Worm (Caenorhabditis elegans) whole organism, young adult: ENCODE data around the gene M199.2.

Experiments used
- ama-1 ChIP-seq, 3 experiments: fragments of 150-350 bp in 1 of 3; sonication (generic microtip) in 2 of 3; optimal IDR thresholded peaks; 2 replicates each; lab custom pipeline; 2014 to 2018; ENCODE audit warnings: missing biosample characterization in 2 of 3, missing genetic modification characterization in 2 of 3, missing genetic modification reagents in 2 of 3
- bed-2 ChIP-seq: fragments of 200-800 bp; sonication (Bioruptor generic); IDR thresholded peaks from 2 replicates; pipeline ENCODE4 v1.3.6; 2022; ENCODE audit warnings: missing genetic modification reagents, missing genetic modification characterization, missing compliant biosample characterization
- ceh-100 ChIP-seq: fragments of 200-800 bp; sonication (Bioruptor generic); IDR thresholded peaks from 2 replicates; pipeline ENCODE4 v1.3.6; 2022; ENCODE audit warnings: missing genetic modification reagents, missing genetic modification characterization, missing compliant biosample characterization
- fkh-3 ChIP-seq: sonication (generic microtip); optimal IDR thresholded peaks from 2 replicates; lab custom pipeline; 2016; ENCODE audit warnings: mild to moderate bottlenecking, missing genetic modification characterization, missing compliant biosample characterization
- lsl-1 ChIP-seq: fragments of 200-800 bp; sonication (Bioruptor generic); optimal IDR thresholded peaks from 2 replicates; lab custom pipeline; 2018; ENCODE audit warnings: mild to moderate bottlenecking, missing genetic modification characterization, moderate library complexity, missing compliant biosample characterization
- pha-4 ChIP-seq: fragments of 150-350 bp; sonication (generic microtip); optimal IDR thresholded peaks from 2 replicates; lab custom pipeline; 2014; ENCODE audit warnings: missing biosample characterization, missing genetic modification reagents, missing genetic modification characterization
- snpc-4 ChIP-seq, 5 experiments: fragments of 150-350 bp in 1 of 5; sonication (generic microtip) in 4 of 5; optimal IDR thresholded peaks; 2 replicates each; lab custom pipeline; 2014 to 2018; ENCODE audit warnings: missing genetic modification characterization in 5 of 5, missing biosample characterization in 3 of 5, antibody characterized with exemption in 2 of 5, mild to moderate bottlenecking in 2 of 5, missing compliant biosample characterization in 2 of 5, missing genotype in 2 of 5, moderate library complexity in 2 of 5, missing genetic modification reagents in 1 of 5
- somi-1 ChIP-seq: fragments of 200-800 bp; sonication (Bioruptor generic); optimal IDR thresholded peaks from 2 replicates; lab custom pipeline; 2018; ENCODE audit warnings: mild to moderate bottlenecking, missing genetic modification characterization, missing compliant biosample characterization

- TF ChIP-seq lsl-1 (GFP tag; lab: Kevin White, UChicago), result no peak
- no peak for TF ChIP-seq somi-1 (GFP tag; lab: Kevin White, UChicago)
- TF ChIP-seq pha-4 (tag; lab: Kevin White, UChicago), result no peak
- TF ChIP-seq snpc-4 (GFP tag; optimal IDR thresholded peaks at IDR 0.05; lab: Kevin White, UChicago), result no peak
- TF ChIP-seq snpc-4 (tag; optimal IDR thresholded peaks at IDR 0.05; lab: Kevin White, UChicago), result no peak
- TF ChIP-seq ama-1 (optimal IDR thresholded peaks at IDR 0.05; lab: Kevin White, UChicago), result no peak
- no peak for TF ChIP-seq ama-1 (GFP tag; optimal IDR thresholded peaks at IDR 0.05; lab: Kevin White, UChicago)
- no peak for TF ChIP-seq fkh-3 (tag; lab: Kevin White, UChicago)
- TF ChIP-seq ceh-100 (GFP tag; lab: Robert Waterston, UW), result no peak
- TF ChIP-seq bed-2 (GFP tag; lab: Robert Waterston, UW), result no peak
These were observed 19.2 kb downstream of the M199.2 start, which contains the start of gene M199.9 for ce11 chrIV:15127731-15128130.
